Fruit fly (Drosophila melanogaster) whole organism, embryonic: ENCODE measurements around the gene InR.
A peak's percentile ranks its signal among the peaks of the same experiment; 100 is the strongest.

ENCODE experiments used
- Aef1 ChIP-seq: fragments of 200-800 bp; sonication (Bioruptor generic); IDR thresholded peaks from 3 replicates; pipeline ENCODE4 v1.3.6; 2022; ENCODE audit warnings: missing biosample characterization, missing genetic modification characterization
- Antp ChIP-seq: fragments of 200-800 bp; sonication (Bioruptor generic); optimal IDR thresholded peaks from 3 replicates; lab custom pipeline; 2016; ENCODE audit warnings: missing biosample characterization, missing genetic modification characterization
- CG11723 ChIP-seq: fragments of 200-800 bp; sonication (Bioruptor generic); optimal IDR thresholded peaks from 2 replicates; lab custom pipeline; 2017; ENCODE audit warnings: missing biosample characterization, mild to moderate bottlenecking, missing genetic modification characterization
- CG12299 ChIP-seq: fragments of 200-800 bp; sonication (Bioruptor generic); optimal IDR thresholded peaks from 2 replicates; lab custom pipeline; 2018; ENCODE audit warnings: missing biosample characterization, mild to moderate bottlenecking, missing genetic modification characterization
- CG12769 ChIP-seq: fragments of 200-800 bp; sonication (Bioruptor generic); optimal IDR thresholded peaks from 2 replicates; lab custom pipeline; 2019; ENCODE audit warnings: missing biosample characterization, mild to moderate bottlenecking, missing genetic modification characterization, moderate library complexity
- CG15696 ChIP-seq: fragments of 200-800 bp; sonication (Bioruptor generic); optimal IDR thresholded peaks from 2 replicates; lab custom pipeline; 2019; ENCODE audit warnings: missing biosample characterization, mild to moderate bottlenecking, missing genetic modification characterization, moderate library complexity
- CG16815 ChIP-seq: fragments of 200-800 bp; sonication (Bioruptor generic); optimal IDR thresholded peaks from 3 replicates; lab custom pipeline; 2017; ENCODE audit warnings: missing biosample characterization, mild to moderate bottlenecking, missing genetic modification characterization
- CG17612 ChIP-seq: fragments of 200-800 bp; sonication (Bioruptor generic); IDR thresholded peaks from 2 replicates; pipeline ENCODE4 v1.3.6; 2022; ENCODE audit warnings: missing biosample characterization, missing genetic modification characterization
- CG17829 ChIP-seq: fragments of 200-800 bp; optimal IDR thresholded peaks from 2 replicates; lab custom pipeline; 2019; ENCODE audit warnings: missing biosample characterization, mild to moderate bottlenecking, missing genetic modification characterization, moderate library complexity
- CG4282 ChIP-seq: fragments of 200-800 bp; sonication (Bioruptor generic); optimal IDR thresholded peaks from 2 replicates; lab custom pipeline; 2016; ENCODE audit warnings: missing biosample characterization, missing genetic modification characterization
- CG5953 ChIP-seq: fragments of 200-800 bp; sonication (Bioruptor generic); IDR thresholded peaks from 2 replicates; pipeline ENCODE4 v1.3.6; 2022; ENCODE audit warnings: missing biosample characterization, missing genetic modification characterization
- CG7357 ChIP-seq: fragments of 200-800 bp; sonication (Bioruptor generic); IDR thresholded peaks from 3 replicates; pipeline ENCODE4 v1.3.6; 2022; ENCODE audit warnings: missing biosample characterization, missing genetic modification characterization
- CG7786 ChIP-seq: fragments of 200-800 bp; sonication (Bioruptor generic); optimal IDR thresholded peaks from 2 replicates; lab custom pipeline; 2016; ENCODE audit warnings: missing biosample characterization, missing genetic modification characterization
- CG7987 ChIP-seq: fragments of 200-800 bp; sonication (Bioruptor generic); optimal IDR thresholded peaks from 2 replicates; lab custom pipeline; 2018; ENCODE audit warnings: missing biosample characterization, mild to moderate bottlenecking, missing genetic modification characterization, moderate library complexity
- CG8089 ChIP-seq: fragments of 200-800 bp; sonication (Bioruptor generic); optimal IDR thresholded peaks from 3 replicates; lab custom pipeline; 2016; ENCODE audit warnings: missing biosample characterization, missing genetic modification characterization
- CG9215 ChIP-seq: fragments of 200-800 bp; sonication (Bioruptor generic); IDR thresholded peaks from 2 replicates; pipeline ENCODE4 v1.3.6; 2022; ENCODE audit warnings: missing biosample characterization, missing genetic modification characterization
- CG9609 ChIP-seq: fragments of 200-800 bp; sonication (Bioruptor generic); optimal IDR thresholded peaks from 3 replicates; lab custom pipeline; 2016; ENCODE audit warnings: missing biosample characterization, missing genetic modification characterization
- CG9817 ChIP-seq: fragments of 200-800 bp; sonication (Bioruptor generic); optimal IDR thresholded peaks from 2 replicates; lab custom pipeline; 2018; ENCODE audit warnings: missing biosample characterization, mild to moderate bottlenecking, missing genetic modification characterization, moderate library complexity
- D ChIP-seq, 2 experiments: fragments of 200-800 bp in 1 of 2; fragments of >200 bp in 1 of 2; sonication (Bioruptor generic) in 1 of 2; optimal IDR thresholded peaks; 2 replicates in 1 of 2; 3 replicates in 1 of 2; lab custom pipeline; 2017; ENCODE audit warnings: mild to moderate bottlenecking in 1 of 2, missing biosample characterization in 1 of 2, missing genetic modification characterization in 1 of 2, missing genetic modification reagents in 1 of 2
- Dll ChIP-seq: fragments of 200-800 bp; sonication (Bioruptor generic); IDR thresholded peaks from 4 replicates; pipeline ENCODE4 v1.3.6; 2022; ENCODE audit warnings: missing biosample characterization, missing genetic modification characterization; ENCODE audit not compliant: partially characterized antibody
- Doc3 ChIP-seq: fragments of 200-800 bp; sonication (Bioruptor generic); IDR thresholded peaks from 3 replicates; pipeline ENCODE4 v1.3.6; 2022; ENCODE audit warnings: missing biosample characterization, missing genetic modification characterization; ENCODE audit not compliant: partially characterized antibody
- Dp ChIP-seq: fragments of 200-800 bp; sonication (Bioruptor generic); optimal IDR thresholded peaks from 2 replicates; lab custom pipeline; 2018; ENCODE audit warnings: missing biosample characterization, mild to moderate bottlenecking, missing genetic modification characterization, moderate library complexity
- Fer1 ChIP-seq: fragments of 200-800 bp; sonication (Bioruptor generic); optimal IDR thresholded peaks from 2 replicates; lab custom pipeline; 2017; ENCODE audit warnings: missing biosample characterization, mild to moderate bottlenecking, missing genetic modification characterization
- Gug ChIP-seq: fragments of 200-800 bp; sonication (Bioruptor generic); IDR thresholded peaks from 4 replicates; pipeline ENCODE4 v1.3.6; 2022; ENCODE audit warnings: missing biosample characterization, missing genetic modification characterization
- Hsf ChIP-seq: fragments of 200-800 bp; sonication (Bioruptor generic); optimal IDR thresholded peaks from 3 replicates; lab custom pipeline; 2016; ENCODE audit warnings: missing biosample characterization, missing genetic modification characterization
- Kr ChIP-seq: fragments of 200-800 bp; sonication (Bioruptor generic); optimal IDR thresholded peaks from 2 replicates; lab custom pipeline; 2017; ENCODE audit warnings: missing biosample characterization, mild to moderate bottlenecking, missing genetic modification characterization
- MESR4 ChIP-seq: fragments of 200-800 bp; sonication (Bioruptor generic); optimal IDR thresholded peaks from 2 replicates; lab custom pipeline; 2018; ENCODE audit warnings: missing biosample characterization, mild to moderate bottlenecking, missing genetic modification characterization, moderate library complexity
- MTF-1 ChIP-seq: fragments of 200-800 bp; sonication (Bioruptor generic); optimal IDR thresholded peaks from 2 replicates; lab custom pipeline; 2018; ENCODE audit warnings: missing biosample characterization, mild to moderate bottlenecking, missing genetic modification characterization, borderline replicate concordance
- NFAT ChIP-seq: fragments of 200-800 bp; sonication (Bioruptor generic); IDR thresholded peaks from 2 replicates; pipeline ENCODE4 v1.3.6; 2022; ENCODE audit warnings: missing biosample characterization, missing genetic modification characterization
- Nf-YC ChIP-seq: fragments of 200-800 bp; optimal IDR thresholded peaks from 3 replicates; lab custom pipeline; 2019; ENCODE audit warnings: missing biosample characterization, mild to moderate bottlenecking, missing genetic modification characterization, moderate library complexity
- Poxn ChIP-seq: fragments of 200-800 bp; sonication (Bioruptor generic); IDR thresholded peaks from 2 replicates; pipeline ENCODE4 v1.3.6; 2022; ENCODE audit warnings: missing biosample characterization, missing genetic modification characterization
- Side ChIP-seq: fragments of 200-800 bp; sonication (Bioruptor generic); optimal IDR thresholded peaks from 2 replicates; lab custom pipeline; 2016; ENCODE audit warnings: missing biosample characterization, missing genetic modification characterization
- Taf1 ChIP-seq: fragments of 200-800 bp; sonication (Bioruptor generic); IDR thresholded peaks from 2 replicates; pipeline ENCODE4 v1.3.6; 2022; ENCODE audit warnings: missing biosample characterization, missing genetic modification characterization
- Trl ChIP-seq, 3 experiments: fragments of >200 bp in 2 of 3; fragments of 200-800 bp in 1 of 3; sonication (Bioruptor generic) in 1 of 3; optimal IDR thresholded peaks; 2 replicates in 1 of 3; 3 replicates in 2 of 3; lab custom pipeline; 2016 to 2017; ENCODE audit warnings: missing biosample characterization in 1 of 3, missing genetic modification characterization in 1 of 3
- YL-1 ChIP-seq: fragments of 200-800 bp; sonication (Bioruptor generic); optimal IDR thresholded peaks from 3 replicates; lab custom pipeline; 2017; ENCODE audit warnings: missing biosample characterization, mild to moderate bottlenecking, missing genetic modification characterization
- ac ChIP-seq: fragments of 200-800 bp; sonication (Bioruptor generic); optimal IDR thresholded peaks from 3 replicates; lab custom pipeline; 2017; ENCODE audit warnings: missing biosample characterization, mild to moderate bottlenecking, missing genetic modification characterization
- aop ChIP-seq: fragments of 200-800 bp; sonication (Bioruptor generic); IDR thresholded peaks from 2 replicates; pipeline ENCODE4 v1.3.6; 2022; ENCODE audit warnings: missing biosample characterization, missing genetic modification characterization
- az2 ChIP-seq: fragments of 200-800 bp; sonication (Bioruptor generic); optimal IDR thresholded peaks from 3 replicates; lab custom pipeline; 2016; ENCODE audit warnings: missing biosample characterization, missing genetic modification characterization
- btn ChIP-seq: fragments of 200-800 bp; sonication (Bioruptor generic); optimal IDR thresholded peaks from 2 replicates; lab custom pipeline; 2016; ENCODE audit warnings: missing biosample characterization, missing genetic modification characterization
- crc ChIP-seq: fragments of 200-800 bp; sonication (Bioruptor generic); optimal IDR thresholded peaks from 2 replicates; lab custom pipeline; 2016; ENCODE audit warnings: missing biosample characterization, missing genetic modification characterization
- dimm ChIP-seq: fragments of 200-800 bp; sonication (Bioruptor generic); IDR thresholded peaks from 2 replicates; pipeline ENCODE4 v1.3.6; 2022; ENCODE audit warnings: missing biosample characterization, missing genetic modification characterization
- dm ChIP-seq: fragments of 200-800 bp; sonication (Bioruptor generic); optimal IDR thresholded peaks from 3 replicates; lab custom pipeline; 2016; ENCODE audit warnings: missing biosample characterization, missing genetic modification characterization
- dysf ChIP-seq: fragments of 200-800 bp; sonication (Bioruptor generic); IDR thresholded peaks from 3 replicates; pipeline ENCODE4 v1.3.6; 2022; ENCODE audit warnings: missing biosample characterization, missing genetic modification characterization
- en ChIP-seq: fragments of 200-800 bp; sonication (Bioruptor generic); optimal IDR thresholded peaks from 2 replicates; lab custom pipeline; 2016; ENCODE audit warnings: missing biosample characterization, missing genetic modification characterization
- h ChIP-seq: fragments of >200 bp; optimal IDR thresholded peaks from 2 replicates; lab custom pipeline; 2017
- otp ChIP-seq: fragments of 200-800 bp; sonication (Bioruptor generic); IDR thresholded peaks from 3 replicates; pipeline ENCODE4, ENCODE4 v1.3.6; 2022; ENCODE audit warnings: missing biosample characterization, missing genetic modification characterization
- sisA ChIP-seq: fragments of 200-800 bp; sonication (Bioruptor generic); IDR thresholded peaks from 2 replicates; pipeline ENCODE4 v1.3.6; 2022; ENCODE audit warnings: missing biosample characterization, missing genetic modification characterization
- tap ChIP-seq: fragments of 200-800 bp; optimal IDR thresholded peaks from 3 replicates; lab custom pipeline; 2019; ENCODE audit warnings: missing biosample characterization, mild to moderate bottlenecking, missing genetic modification characterization, moderate library complexity
- ttk ChIP-seq: fragments of 200-800 bp; sonication (Bioruptor generic); IDR thresholded peaks from 2 replicates; pipeline ENCODE4 v2.1.2; 2022; ENCODE audit warnings: missing biosample characterization, missing genetic modification characterization
- vfl ChIP-seq: fragments of 200-800 bp; sonication (Bioruptor generic); optimal IDR thresholded peaks from 2 replicates; lab custom pipeline; 2016; ENCODE audit warnings: missing biosample characterization, missing genetic modification characterization
- vvl ChIP-seq: fragments of 200-800 bp; sonication (Bioruptor generic); IDR thresholded peaks from 2 replicates; pipeline ENCODE4 v1.3.6; 2022; ENCODE audit warnings: missing biosample characterization, missing genetic modification characterization
- z ChIP-seq: fragments of 200-800 bp; sonication (Bioruptor generic); IDR thresholded peaks from 3 replicates; pipeline ENCODE4 v1.3.6; 2022; ENCODE audit warnings: missing biosample characterization, missing genetic modification characterization

The InR gene

DNA sequence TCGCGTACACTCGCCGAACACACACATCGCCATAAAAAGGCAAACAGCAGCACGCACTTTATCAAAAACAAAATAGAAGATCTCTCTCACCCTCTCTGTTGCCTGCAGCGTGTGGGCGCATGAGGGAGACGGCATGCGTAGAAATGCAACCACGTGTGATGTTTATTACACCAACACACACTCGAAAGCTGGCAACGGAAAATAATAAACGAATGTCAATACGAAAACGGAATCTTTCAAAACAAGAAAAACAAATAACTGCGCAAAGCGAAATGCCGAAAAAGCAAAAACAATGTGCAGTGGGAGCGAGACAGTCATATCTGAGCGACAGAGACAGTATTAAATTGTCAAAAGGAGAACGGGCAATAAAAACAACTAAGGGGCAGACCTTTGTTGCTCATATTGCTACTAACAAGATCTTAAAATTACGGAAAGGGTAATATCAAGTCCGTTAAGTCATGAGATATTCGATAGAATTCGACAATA, 5.8 kb downstream of the InR start (continued):
- TF ChIP-seq CG9817 (tag; lab: Kevin White, UChicago) (peak; percentile 20), Gug (GFP tag; lab: Robert Waterston, UW) (no peak), CG12769 (tag; lab: Kevin White, UChicago) (peak; percentile 85), Taf1 (GFP tag; lab: Robert Waterston, UW) (no peak), Aef1 (GFP tag; lab: Robert Waterston, UW) (no peak), Hsf (GFP tag; lab: Kevin White, UChicago) (no peak), crc (GFP tag; lab: Kevin White, UChicago) (peak; percentile 55), sisA (GFP tag; lab: Robert Waterston, UW) (no peak), dimm (GFP tag; lab: Robert Waterston, UW) (no peak), ac (GFP tag; lab: Kevin White, UChicago) (peak; percentile 83), Side (peak; percentile 83), CG11723 (GFP tag; lab: Kevin White, UChicago) (peak; percentile 69), Dp (GFP tag; lab: Kevin White, UChicago) (no peak), btn (GFP tag; lab: Kevin White, UChicago) (peak; percentile 86), Poxn (no peak), h (lab: Kevin White, UChicago) (no peak), tap (tag; lab: Kevin White, UChicago) (peak; percentile 66), YL-1 (peak; percentile 72), otp (GFP tag; lab: Robert Waterston, UW) (no peak), CG7786 (GFP tag; lab: Kevin White, UChicago) (peak; percentile 66), CG7357 (GFP tag; lab: Robert Waterston, UW) (no peak), Fer1 (GFP tag; lab: Kevin White, UChicago) (peak; percentile 87), az2 (GFP tag; lab: Kevin White, UChicago) (no peak), CG8089 (GFP tag; lab: Kevin White, UChicago) (peak; percentile 87), Antp (GFP tag; lab: Kevin White, UChicago) (peak; percentile 41), CG7987 (GFP tag; lab: Kevin White, UChicago) (peak; percentile 97), dm (peak; percentile 96), CG5953 (GFP tag; lab: Robert Waterston, UW) (no peak), vfl (GFP tag; lab: Kevin White, UChicago) (no peak), MESR4 (GFP tag; lab: Kevin White, UChicago) (peak; percentile 24), CG17612 (GFP tag; lab: Robert Waterston, UW) (no peak), CG15696 (peak; percentile 90), en (GFP tag; lab: Kevin White, UChicago) (peak; percentile 55), Nf-YC (tag; lab: Kevin White, UChicago) (peak; percentile 68), Kr (GFP tag; lab: Kevin White, UChicago) (peak; percentile 96), CG4282 (GFP tag; lab: Kevin White, UChicago) (peak; percentile 1), Trl (optimal IDR thresholded peaks at IDR 0.05; lab: Kevin White, UChicago) (peak; percentile 13 to 30), Trl (GFP tag; optimal IDR thresholded peaks at IDR 0.05; lab: Kevin White, UChicago) (peak; percentile 84), CG16815 (GFP tag; lab: Kevin White, UChicago) (no peak), vvl (GFP tag; lab: Robert Waterston, UW) (no peak), D (optimal IDR thresholded peaks at IDR 0.05; lab: Kevin White, UChicago) (peak; percentile 85), D (GFP tag; optimal IDR thresholded peaks at IDR 0.05; lab: Kevin White, UChicago) (peak; percentile 86), NFAT (no peak), ttk (GFP tag; lab: Robert Waterston, UW) (no peak), CG9215 (GFP tag; lab: Robert Waterston, UW) (no peak), CG12299 (tag; lab: Kevin White, UChicago) (peak; percentile 83), aop (GFP tag; lab: Robert Waterston, UW) (no peak), z (no peak), Doc3 (GFP tag; lab: Robert Waterston, UW) (no peak), dysf (GFP tag; lab: Robert Waterston, UW) (no peak), MTF-1 (GFP tag; lab: Kevin White, UChicago) (peak; percentile 90), CG9609 (peak; percentile 52), Dll (no peak), CG17829 (tag; lab: Kevin White, UChicago) (peak; percentile 50)
